Fruit fly (Drosophila melanogaster) whole organism, wandering third instar larva: ENCODE measurements around the gene Reck.

ENCODE experiments used
- OdsH ChIP-seq: fragments of 200-800 bp; sonication (Bioruptor generic); optimal IDR thresholded peaks from 2 replicates; lab custom pipeline; 2016; ENCODE audit warnings: missing biosample characterization, mild to moderate bottlenecking, missing genetic modification characterization
- Vsx2 ChIP-seq: fragments of 200-300, 225-300 bp; sonication (Bioruptor generic); optimal IDR thresholded peaks from 2 replicates; lab custom pipeline; 2018; ENCODE audit warnings: missing biosample characterization, missing genetic modification characterization; ENCODE audit not compliant: partially characterized antibody
- fru ChIP-seq: fragments of 200-800 bp; sonication (Bioruptor generic); optimal IDR thresholded peaks from 3 replicates; lab custom pipeline; 2016; ENCODE audit warnings: missing biosample characterization, mild to moderate bottlenecking, missing genetic modification characterization
- psq ChIP-seq: fragments of 200-800 bp; sonication (Bioruptor generic); optimal IDR thresholded peaks from 3 replicates; lab custom pipeline; 2017; ENCODE audit warnings: missing biosample characterization, mild to moderate bottlenecking, missing genetic modification characterization, moderate library complexity
- sv ChIP-seq: fragments of 200-800 bp; sonication (Bioruptor generic); optimal IDR thresholded peaks from 3 replicates; lab custom pipeline; 2016; ENCODE audit warnings: missing biosample characterization, missing genetic modification characterization

DNA sequence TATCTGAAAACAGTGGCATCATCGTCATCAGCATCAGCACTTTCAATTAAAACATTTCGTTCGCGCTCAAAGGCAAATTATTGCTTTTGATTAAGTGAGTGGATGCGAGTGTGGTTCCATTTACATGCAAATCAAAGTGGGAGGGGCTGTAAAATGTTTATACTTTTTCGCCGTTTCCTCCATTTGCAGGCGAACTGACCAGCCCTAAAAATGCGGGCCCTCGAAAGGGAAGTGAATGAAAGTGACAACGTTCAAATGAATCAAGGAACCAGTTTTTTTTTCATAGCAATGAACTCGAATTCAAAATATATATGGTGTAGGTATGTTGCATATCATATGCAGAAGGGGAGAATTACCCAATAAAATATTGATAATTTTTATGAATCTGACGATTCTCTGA lies 3.3 kb downstream of the Reck start:
- no peak for TF ChIP-seq sv (GFP tag; lab: Kevin White, UChicago)
- no peak for TF ChIP-seq Vsx2 (GFP tag; lab: Kevin White, UChicago)
- no peak for TF ChIP-seq fru (GFP tag; lab: Kevin White, UChicago)
- TF ChIP-seq psq (GFP tag; lab: Kevin White, UChicago) = no peak
- TF ChIP-seq OdsH (GFP tag; lab: Kevin White, UChicago) = no peak
